Worm (Caenorhabditis elegans): Measurements from ENCODE around the gene pals-26.

The pals-26 gene

DNA sequence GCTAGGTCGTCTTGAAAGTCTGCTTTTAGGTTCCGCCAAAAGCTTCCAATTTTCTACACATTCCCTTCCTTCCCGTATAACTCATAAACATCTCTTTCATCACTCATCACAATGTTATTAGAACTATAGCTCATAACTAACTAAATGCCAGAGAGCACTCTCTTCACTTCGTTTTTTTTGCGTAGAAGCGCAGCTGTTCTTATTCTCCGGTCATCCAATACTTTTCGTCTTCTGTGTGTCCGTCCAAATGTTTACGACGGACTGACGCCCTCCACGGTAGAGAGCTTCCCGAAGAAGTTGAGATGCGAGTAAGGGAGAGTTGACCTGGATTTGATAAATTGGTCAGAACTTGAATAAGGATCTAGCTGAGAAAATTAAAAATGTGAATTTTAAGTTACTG, 15.7 kb upstream of the pals-26 start:
- TF ChIP-seq unc-130 (GFP tag; optimal IDR thresholded peaks at IDR 0.05) (no peak), zfh-2 (GFP tag; conservative IDR thresholded peaks at IDR 0.05) (no peak), cebp-2 (GFP tag; IDR thresholded peaks at IDR 0.05) (no peak), ceh-91 (GFP tag; IDR thresholded peaks at IDR 0.05) (no peak), tbp1 (GFP tag; optimal IDR thresholded peaks at IDR 0.05) (no peak), snpc-1.3 (tag; optimal IDR thresholded peaks at IDR 0.05; ENCODE audit: insufficient read depth) (no peak), Y53F4B.3 (GFP tag; IDR thresholded peaks at IDR 0.05) (no peak), aptf-2 (GFP tag; conservative IDR thresholded peaks at IDR 0.05) (no peak), madf-8 (GFP tag; conservative IDR thresholded peaks at IDR 0.05) (no peak), F37B4.10 (GFP tag; IDR thresholded peaks at IDR 0.05) (no peak), dpff-1 (tag; optimal IDR thresholded peaks at IDR 0.05) (no peak), ceh-79 (tag; optimal IDR thresholded peaks at IDR 0.05) (no peak), ztf-18 (tag; optimal IDR thresholded peaks at IDR 0.05) (no peak), zim-3 (tag; optimal IDR thresholded peaks at IDR 0.05) (no peak)

ce11 chrIII:4359900-4360299, 15.1 kb upstream of the pals-26 start:
- TF ChIP-seq mcd-1 (GFP tag; IDR thresholded peaks at IDR 0.05) = no peak
- TF ChIP-seq ceh-58 (GFP tag; IDR thresholded peaks at IDR 0.05) = no peak
- no peak for TF ChIP-seq madf-6 (GFP tag; IDR thresholded peaks at IDR 0.05)
- TF ChIP-seq mes-4 (tag; optimal IDR thresholded peaks at IDR 0.05) = no peak
- TF ChIP-seq let-607 (tag; optimal IDR thresholded peaks at IDR 0.05) = no peak
- no peak for TF ChIP-seq F23B12.7 (tag; optimal IDR thresholded peaks at IDR 0.05; ENCODE audit: insufficient read depth)
- no peak for TF ChIP-seq tbp1 (GFP tag; optimal IDR thresholded peaks at IDR 0.05)
- TF ChIP-seq lin-54 (GFP tag; optimal IDR thresholded peaks at IDR 0.05) = no peak
- TF ChIP-seq rec-8 (tag; optimal IDR thresholded peaks at IDR 0.05) = no peak
- no peak for TF ChIP-seq athp-1 (tag; optimal IDR thresholded peaks at IDR 0.05)
- no peak for TF ChIP-seq nhr-27 (tag; optimal IDR thresholded peaks at IDR 0.05)
- TF ChIP-seq unc-62 (GFP tag; optimal IDR thresholded peaks at IDR 0.05) = no peak
- TF ChIP-seq F22D6.2 (tag; optimal IDR thresholded peaks at IDR 0.05) = no peak
- no peak for TF ChIP-seq F52B5.7 (tag; optimal IDR thresholded peaks at IDR 0.05)
- no peak for TF ChIP-seq nhr-80 (tag; optimal IDR thresholded peaks at IDR 0.05)
- TF ChIP-seq K11D2.4 (GFP tag; IDR thresholded peaks at IDR 0.05) = no peak
- TF ChIP-seq egl-18 (GFP tag; IDR thresholded peaks at IDR 0.05) = no peak

DNA sequence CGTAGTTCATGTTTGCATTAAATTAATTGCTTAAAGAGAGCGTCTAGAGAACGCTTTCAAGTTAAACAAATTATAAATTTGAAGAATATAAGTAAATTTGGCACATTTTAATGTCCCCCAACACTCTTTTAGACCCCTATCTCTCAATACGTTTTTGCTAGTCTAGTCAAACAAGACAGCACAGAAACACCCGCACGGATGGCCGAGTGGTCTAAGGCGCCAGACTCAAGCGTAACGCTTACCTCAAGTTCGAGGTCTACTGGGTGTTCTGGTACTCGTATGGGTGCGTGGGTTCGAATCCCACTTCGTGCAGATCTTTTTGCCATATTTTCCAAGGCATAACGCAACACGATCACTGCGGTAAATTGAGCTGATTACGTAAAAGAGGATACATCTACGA, 12.6 kb upstream of the pals-26 start:
- TF ChIP-seq F55B11.4 (tag; optimal IDR thresholded peaks at IDR 0.05; ENCODE audit: borderline replicate concordance, insufficient read depth) (no peak), D2030.7 (GFP tag; IDR thresholded peaks at IDR 0.05) (peak; percentile 62), zim-3 (tag; optimal IDR thresholded peaks at IDR 0.05) (no peak), rpc-1 (optimal IDR thresholded peaks at IDR 0.05) (peak; percentile 65), rpc-1 (tag; optimal IDR thresholded peaks at IDR 0.05) (peak; percentile 80), F23B12.7 (tag; optimal IDR thresholded peaks at IDR 0.05; ENCODE audit: insufficient read depth) (no peak), madf-6 (GFP tag; IDR thresholded peaks at IDR 0.05) (0 out of 2 replicates have a peak, but pooled peaks have one; percentile 18), hmg-20 (GFP tag; IDR thresholded peaks at IDR 0.05) (no peak), ztf-26 (tag; optimal IDR thresholded peaks at IDR 0.05) (no peak), unc-130 (GFP tag; optimal IDR thresholded peaks at IDR 0.05) (peak; percentile 8), cebp-2 (GFP tag; IDR thresholded peaks at IDR 0.05) (no peak), ztf-6 (GFP tag; IDR thresholded peaks at IDR 0.05) (0 out of 2 replicates have a peak, but pooled peaks have one; percentile 29), die-1 (tag; optimal IDR thresholded peaks at IDR 0.05) (peak; percentile 46), snpc-4 (GFP tag; optimal IDR thresholded peaks at IDR 0.05) (no peak), snpc-4 (tag; optimal IDR thresholded peaks at IDR 0.05) (peak in 2 of 4 experiments; percentile 18 to 60), atf-7 (tag; optimal IDR thresholded peaks at IDR 0.05) (no peak), Y53F4B.3 (GFP tag; IDR thresholded peaks at IDR 0.05) (no peak), lin-26 (GFP tag; IDR thresholded peaks at IDR 0.05) (peak; percentile 78), nhr-80 (tag; optimal IDR thresholded peaks at IDR 0.05) (peak; percentile 4), nhr-90 (tag; optimal IDR thresholded peaks at IDR 0.05) (peak; percentile 54), nhr-120 (GFP tag; IDR thresholded peaks at IDR 0.05) (no peak), K12H6.12 (tag; optimal IDR thresholded peaks at IDR 0.05) (no peak), rcor-1 (GFP tag; IDR thresholded peaks at IDR 0.05) (0 out of 2 replicates have a peak, but pooled peaks have one; percentile 7), ceh-79 (tag; optimal IDR thresholded peaks at IDR 0.05) (no peak), F49E8.2 (tag; optimal IDR thresholded peaks at IDR 0.05; ENCODE audit: insufficient read depth) (no peak)

Data from whole organism, young adult.